Fruit fly (Drosophila melanogaster): Measurements from ENCODE around the gene CG3558.
A peak's percentile ranks its signal among the peaks of the same experiment; 100 is the strongest.

The CG3558 gene

DNA sequence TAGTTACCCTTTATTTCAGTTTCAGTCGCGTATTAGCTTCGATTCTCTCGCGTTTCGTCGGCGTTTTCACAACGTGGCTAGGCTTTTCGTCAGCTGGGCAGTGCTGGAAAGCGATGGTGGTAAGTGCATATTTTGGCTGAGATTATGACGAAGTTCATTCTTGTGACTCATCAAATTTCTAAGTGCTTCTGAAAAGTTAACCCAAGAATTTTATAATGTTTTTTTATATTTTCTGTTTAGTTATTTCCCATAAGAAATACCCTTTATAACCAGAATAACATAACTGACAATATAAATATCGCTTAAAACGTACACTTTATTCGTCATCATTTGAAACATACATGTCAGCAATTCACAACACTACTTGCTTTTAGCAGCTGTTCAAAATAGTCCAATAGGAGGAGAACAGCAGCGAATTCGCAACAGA, 44.5 kb downstream of the CG3558 start, which contains the start of the genes CG17260 and SerRS (continued):
- TF ChIP-seq tna (GFP tag; IDR thresholded peaks at IDR 0.05; ENCODE audit: partially characterized antibody) (no peak), CG10147 (GFP tag; optimal IDR thresholded peaks at IDR 0.05) (peak; percentile 90), CG30431 (GFP tag; optimal IDR thresholded peaks at IDR 0.05) (peak; percentile 77), ATbp (GFP tag; optimal IDR thresholded peaks at IDR 0.05) (peak; percentile 78), row (GFP tag; IDR thresholded peaks at IDR 0.05) (peak; percentile 98), CG31441 (GFP tag; IDR thresholded peaks at IDR 0.05) (no peak), CG14050 (GFP tag; IDR thresholded peaks at IDR 0.05) (peak; percentile 83), CG17385 (GFP tag; optimal IDR thresholded peaks at IDR 0.05) (peak; percentile 85), MTF-1 (GFP tag; optimal IDR thresholded peaks at IDR 0.05; ENCODE audit: borderline replicate concordance) (peak; percentile 34), CG16813 (GFP tag; IDR thresholded peaks at IDR 0.05; ENCODE audit: partially characterized antibody) (peak; percentile 61), Ravus (GFP tag; IDR thresholded peaks at IDR 0.05) (peak; percentile 78), CG34376 (GFP tag; optimal IDR thresholded peaks at IDR 0.05) (peak; percentile 90), CG10959 (GFP tag; IDR thresholded peaks at IDR 0.05) (peak; percentile 43), dysf (GFP tag; IDR thresholded peaks at IDR 0.05) (peak; percentile 95), sna (GFP tag; IDR thresholded peaks at IDR 0.05; ENCODE audit: partially characterized antibody) (no peak), CG17186 (GFP tag; optimal IDR thresholded peaks at IDR 0.05) (peak; percentile 74), exex (tag; optimal IDR thresholded peaks at IDR 0.05) (peak; percentile 72), D (optimal IDR thresholded peaks at IDR 0.05) (no peak), D (GFP tag; optimal IDR thresholded peaks at IDR 0.05) (peak; percentile 76), CG7786 (GFP tag; optimal IDR thresholded peaks at IDR 0.05) (peak; percentile 94), otp (GFP tag; IDR thresholded peaks at IDR 0.05) (peak; percentile 68; the same call in 1 of the 3 replicates), Atf6 (GFP tag; IDR thresholded peaks at IDR 0.05) (peak; percentile 91), CG10366 (GFP tag; IDR thresholded peaks at IDR 0.05) (peak; percentile 90), nerfin-1 (tag; optimal IDR thresholded peaks at IDR 0.05) (peak; percentile 87), Aef1 (GFP tag; IDR thresholded peaks at IDR 0.05) (peak; percentile 91), kay (GFP tag; optimal IDR thresholded peaks at IDR 0.05) (peak; percentile 95), bsh (GFP tag; optimal IDR thresholded peaks at IDR 0.05) (peak; percentile 60 to 89), zfh2 (GFP tag; optimal IDR thresholded peaks at IDR 0.05) (peak; percentile 97), crc (GFP tag; optimal IDR thresholded peaks at IDR 0.05) (peak; percentile 88), NC2β (GFP tag; optimal IDR thresholded peaks at IDR 0.05) (peak; percentile 86), Ada2b (GFP tag; IDR thresholded peaks at IDR 0.05) (peak; percentile 91), Dad (GFP tag; optimal IDR thresholded peaks at IDR 0.05) (peak; percentile 88), ind (GFP tag; optimal IDR thresholded peaks at IDR 0.05) (peak; percentile 96), aop (GFP tag; IDR thresholded peaks at IDR 0.05) (0 out of 2 replicates have a peak, but pooled peaks have one; percentile 23), Dfd (GFP tag; optimal IDR thresholded peaks at IDR 0.05) (peak in 1 of 2 experiments; percentile 28), trem (tag; optimal IDR thresholded peaks at IDR 0.05) (peak; percentile 93), CG13287 (GFP tag; IDR thresholded peaks at IDR 0.05; ENCODE audit: partially characterized antibody) (peak; percentile 64), CG11560 (tag; IDR thresholded peaks at IDR 0.05) (peak; percentile 86), Dip3 (GFP tag; optimal IDR thresholded peaks at IDR 0.05) (peak; percentile 97), CTCF (GFP tag; optimal IDR thresholded peaks at IDR 0.05) (peak; percentile 37), Xrp1 (GFP tag; IDR thresholded peaks at IDR 0.05) (peak; percentile 95), CG33557 (GFP tag; optimal IDR thresholded peaks at IDR 0.05) (peak; percentile 77), CG8765 (GFP tag; IDR thresholded peaks at IDR 0.05) (peak; percentile 84; the same call in 1 of the 2 replicates), ash1 (GFP tag; optimal IDR thresholded peaks at IDR 0.05) (peak; percentile 8), lbe (GFP tag; optimal IDR thresholded peaks at IDR 0.05) (peak; percentile 93), CG7271 (tag; optimal IDR thresholded peaks at IDR 0.05) (peak; percentile 75), luna (GFP tag; optimal IDR thresholded peaks at IDR 0.05) (peak; percentile 79), ERR (GFP tag; optimal IDR thresholded peaks at IDR 0.05) (peak; percentile 84), BtbVII (GFP tag; optimal IDR thresholded peaks at IDR 0.05) (peak; percentile 76), CG17802 (tag; optimal IDR thresholded peaks at IDR 0.05) (peak; percentile 64), CG3726 (GFP tag; IDR thresholded peaks at IDR 0.05) (peak; percentile 78; the same call in 2 of the 3 replicates)
